Worm (Caenorhabditis elegans): ENCODE results near the gene C49F5.8.

C49F5.8 gene

ce11 chrX:11969554-11969953 is 9.6 kb downstream of the C49F5.8 start:
- TF ChIP-seq nhr-23 (tag; optimal IDR thresholded peaks at IDR 0.05) (no peak), lin-39 (tag; optimal IDR thresholded peaks at IDR 0.05) (no peak), elt-3 (tag; optimal IDR thresholded peaks at IDR 0.05) (no peak), daf-12 (tag; optimal IDR thresholded peaks at IDR 0.05) (no peak), snpc-4 (tag; optimal IDR thresholded peaks at IDR 0.05) (no peak), nhr-11 (tag; optimal IDR thresholded peaks at IDR 0.05) (no peak), pqm-1 (tag; optimal IDR thresholded peaks at IDR 0.05) (peak; percentile 37), elt-2 (tag; optimal IDR thresholded peaks at IDR 0.05) (peak; percentile 34), ztf-4 (tag; optimal IDR thresholded peaks at IDR 0.05) (no peak), ceh-28 (tag; optimal IDR thresholded peaks at IDR 0.05) (no peak)

- TF ChIP-seq nhr-67 (tag; optimal IDR thresholded peaks at IDR 0.05) (no peak), ama-1 (optimal IDR thresholded peaks at IDR 0.05) (peak; percentile 54), tbx-2 (tag; optimal IDR thresholded peaks at IDR 0.05) (no peak), ztf-11 (tag; optimal IDR thresholded peaks at IDR 0.05) (no peak)
Observed at ce11 chrX:11971323-11971722, 11.4 kb downstream of the C49F5.8 start.

- TF ChIP-seq pqm-1 (tag; optimal IDR thresholded peaks at IDR 0.05) (no peak), nhr-23 (tag; optimal IDR thresholded peaks at IDR 0.05) (peak; percentile 19), nfya-1 (tag; optimal IDR thresholded peaks at IDR 0.05; ENCODE audit: insufficient read depth) (peak; percentile 56), nhr-25 (tag; optimal IDR thresholded peaks at IDR 0.05) (peak; percentile 24), ceh-28 (tag; optimal IDR thresholded peaks at IDR 0.05) (peak; percentile 79), hmg-11 (tag; optimal IDR thresholded peaks at IDR 0.05) (peak; percentile 23)
Observed at ce11 chrX:11974629-11975085, 14.7 kb downstream of the C49F5.8 start, which contains the start of gene set-6. Gene set-6 (minus strand): TSS chrX:11974679.

ce11 chrX:11982065-11982464 is 22.1 kb downstream of the C49F5.8 start, which contains the start of gene nhr-167:
Gene nhr-167 (minus strand): TSS chrX:11982085.
- TF ChIP-seq nfya-1 (tag; optimal IDR thresholded peaks at IDR 0.05; ENCODE audit: insufficient read depth), result no peak
- TF ChIP-seq nhr-43 (tag; optimal IDR thresholded peaks at IDR 0.05; ENCODE audit: poor library complexity, severe bottlenecking), result no peak
- TF ChIP-seq nhr-77 (tag; optimal IDR thresholded peaks at IDR 0.05), result no peak
- TF ChIP-seq hmg-11 (tag; optimal IDR thresholded peaks at IDR 0.05), result no peak
- TF ChIP-seq ztf-11 (tag; optimal IDR thresholded peaks at IDR 0.05), result no peak
- no peak for TF ChIP-seq nhr-11 (tag; optimal IDR thresholded peaks at IDR 0.05)
- no peak for TF ChIP-seq lsy-12 (tag; optimal IDR thresholded peaks at IDR 0.05)
- no peak for TF ChIP-seq ceh-28 (tag; optimal IDR thresholded peaks at IDR 0.05)
- TF ChIP-seq fkh-2 (tag; optimal IDR thresholded peaks at IDR 0.05), result no peak
- no peak for TF ChIP-seq unc-39 (tag; optimal IDR thresholded peaks at IDR 0.05)
- no peak for TF ChIP-seq nhr-28 (tag; optimal IDR thresholded peaks at IDR 0.05)
- no peak for TF ChIP-seq aly-2 (tag; optimal IDR thresholded peaks at IDR 0.05)
- TF ChIP-seq skn-1 (tag; optimal IDR thresholded peaks at IDR 0.05), result no peak
- TF ChIP-seq snpc-4 (tag; optimal IDR thresholded peaks at IDR 0.05), result no peak
- no peak for TF ChIP-seq ceh-82 (tag; optimal IDR thresholded peaks at IDR 0.05)
- no peak for TF ChIP-seq eor-1 (tag; optimal IDR thresholded peaks at IDR 0.05)

ce11 chrX:11983576-11984061 is 23.7 kb downstream of the C49F5.8 start, which contains the start of gene C49F5.3:
Gene C49F5.3 (minus strand): TSS chrX:11983626.
- TF ChIP-seq unc-62 (GFP tag; optimal IDR thresholded peaks at IDR 0.05) (no peak), mdl-1 (tag; optimal IDR thresholded peaks at IDR 0.05) (no peak), aly-2 (tag; optimal IDR thresholded peaks at IDR 0.05) (no peak), ceh-28 (tag; optimal IDR thresholded peaks at IDR 0.05) (no peak), pqm-1 (tag; optimal IDR thresholded peaks at IDR 0.05) (no peak), lsy-12 (tag; optimal IDR thresholded peaks at IDR 0.05) (no peak), fkh-10 (GFP tag; optimal IDR thresholded peaks at IDR 0.05) (no peak), ztf-4 (tag; optimal IDR thresholded peaks at IDR 0.05) (no peak), nhr-11 (tag; optimal IDR thresholded peaks at IDR 0.05) (no peak), lin-39 (tag; optimal IDR thresholded peaks at IDR 0.05) (no peak), egl-5 (tag; optimal IDR thresholded peaks at IDR 0.05) (no peak), elt-2 (tag; optimal IDR thresholded peaks at IDR 0.05) (no peak), ceh-82 (tag; optimal IDR thresholded peaks at IDR 0.05) (no peak), mml-1 (tag; optimal IDR thresholded peaks at IDR 0.05) (no peak), ZK546.5 (tag; optimal IDR thresholded peaks at IDR 0.05) (no peak), jun-1 (tag; optimal IDR thresholded peaks at IDR 0.05) (no peak), snpc-4 (tag; optimal IDR thresholded peaks at IDR 0.05) (no peak), unc-39 (tag; optimal IDR thresholded peaks at IDR 0.05) (no peak)
